Worm (Caenorhabditis elegans): ENCODE measurements around the gene sre-49.

Gene sre-49

ce11 chrII:12303142-12303541 lies 15.5 kb upstream of the sre-49 start, which contains the start of gene sre-50:
sre-50 (plus strand) TSS chrII:12303525.
- TF ChIP-seq dpff-1 (tag; optimal IDR thresholded peaks at IDR 0.05), result no peak
- TF ChIP-seq sdz-38 (tag; optimal IDR thresholded peaks at IDR 0.05), result no peak
- TF ChIP-seq ceh-58 (GFP tag; IDR thresholded peaks at IDR 0.05), result no peak
- TF ChIP-seq B0019.2 (GFP tag; conservative IDR thresholded peaks at IDR 0.05), result no peak
- TF ChIP-seq die-1 (tag; optimal IDR thresholded peaks at IDR 0.05), result no peak
- TF ChIP-seq hsf-1 (GFP tag; IDR thresholded peaks at IDR 0.05), result no peak

- TF ChIP-seq Y95B8A.8 (GFP tag; IDR thresholded peaks at IDR 0.05) (no peak), C17E4.6 (GFP tag; IDR thresholded peaks at IDR 0.05) (no peak), xnd-1 (tag; optimal IDR thresholded peaks at IDR 0.05) (no peak), hrde-1 (tag; optimal IDR thresholded peaks at IDR 0.05; ENCODE audit: borderline replicate concordance) (no peak), hlh-26 (GFP tag; conservative IDR thresholded peaks at IDR 0.05) (no peak), attf-3 (GFP tag; conservative IDR thresholded peaks at IDR 0.05) (no peak), ceh-79 (tag; optimal IDR thresholded peaks at IDR 0.05) (no peak), aptf-2 (GFP tag; conservative IDR thresholded peaks at IDR 0.05) (no peak), rcor-1 (GFP tag; IDR thresholded peaks at IDR 0.05) (no peak), him-1 (tag; optimal IDR thresholded peaks at IDR 0.05) (no peak), ekl-4 (GFP tag; IDR thresholded peaks at IDR 0.05) (no peak)
Observed at ce11 chrII:12309614-12310013, 9.0 kb upstream of the sre-49 start, which contains the start of gene C50E10.2. C50E10.2 (minus strand) TSS chrII:12309714.

- TF ChIP-seq lin-54 (GFP tag; optimal IDR thresholded peaks at IDR 0.05), result no peak
- TF ChIP-seq mes-4 (tag; optimal IDR thresholded peaks at IDR 0.05), result no peak
- TF ChIP-seq hmg-1.2 (GFP tag; IDR thresholded peaks at IDR 0.05), result no peak
- TF ChIP-seq hmg-20 (GFP tag; IDR thresholded peaks at IDR 0.05), result no peak
- no peak for TF ChIP-seq zfh-2 (GFP tag; conservative IDR thresholded peaks at IDR 0.05)
- TF ChIP-seq Y67H2A.10 (GFP tag; conservative IDR thresholded peaks at IDR 0.05), result no peak
- no peak for TF ChIP-seq nhr-179 (tag; optimal IDR thresholded peaks at IDR 0.05)
- no peak for TF ChIP-seq ztf-6 (GFP tag; IDR thresholded peaks at IDR 0.05)
- no peak for TF ChIP-seq Y53G8AR.9 (GFP tag; conservative IDR thresholded peaks at IDR 0.05)
- no peak for TF ChIP-seq egl-44 (GFP tag; IDR thresholded peaks at IDR 0.05)
- no peak for TF ChIP-seq aptf-2 (GFP tag; conservative IDR thresholded peaks at IDR 0.05)
- no peak for TF ChIP-seq ztf-18 (tag; optimal IDR thresholded peaks at IDR 0.05)
- TF ChIP-seq xnd-1 (tag; optimal IDR thresholded peaks at IDR 0.05), result no peak
- no peak for TF ChIP-seq mel-28 (tag; optimal IDR thresholded peaks at IDR 0.05; ENCODE audit: borderline replicate concordance)
- no peak for TF ChIP-seq nhr-27 (tag; optimal IDR thresholded peaks at IDR 0.05)
- no peak for TF ChIP-seq pha-4 (tag; optimal IDR thresholded peaks at IDR 0.05)
- TF ChIP-seq nhr-120 (GFP tag; IDR thresholded peaks at IDR 0.05), result no peak
- no peak for TF ChIP-seq cebp-1 (GFP tag; IDR thresholded peaks at IDR 0.05)
- TF ChIP-seq cebp-1 (tag; optimal IDR thresholded peaks at IDR 0.05), result no peak
Observed at ce11 chrII:12311560-12311959, 7.1 kb upstream of the sre-49 start, which contains the start of gene sre-51. sre-51 (plus strand) TSS chrII:12311860.

- TF ChIP-seq ceh-58 (GFP tag; IDR thresholded peaks at IDR 0.05) (no peak), xnd-1 (tag; optimal IDR thresholded peaks at IDR 0.05) (no peak), fkh-3 (tag; optimal IDR thresholded peaks at IDR 0.05) (no peak), madf-3 (GFP tag; IDR thresholded peaks at IDR 0.05) (no peak), F10E7.11 (tag; optimal IDR thresholded peaks at IDR 0.05) (no peak), cebp-1 (GFP tag; IDR thresholded peaks at IDR 0.05) (no peak), cebp-1 (tag; optimal IDR thresholded peaks at IDR 0.05) (no peak), C06A6.2 (GFP tag; conservative IDR thresholded peaks at IDR 0.05) (no peak), snpc-3.4 (tag; optimal IDR thresholded peaks at IDR 0.05) (no peak), Y79H2A.3 (GFP tag; conservative IDR thresholded peaks at IDR 0.05) (no peak), mxl-1 (tag; optimal IDR thresholded peaks at IDR 0.05) (no peak), ama-1 (optimal IDR thresholded peaks at IDR 0.05) (no peak), ama-1 (GFP tag; optimal IDR thresholded peaks at IDR 0.05) (no peak), lsl-1 (GFP tag; optimal IDR thresholded peaks at IDR 0.05) (no peak), F49E8.2 (tag; optimal IDR thresholded peaks at IDR 0.05; ENCODE audit: insufficient read depth) (no peak), hlh-12 (tag; optimal IDR thresholded peaks at IDR 0.05) (no peak), nhr-90 (tag; optimal IDR thresholded peaks at IDR 0.05) (no peak)
Observed at ce11 chrII:12323305-12323704, 4.7 kb downstream of the sre-49 start, which contains the start of gene sre-53. sre-53 (minus strand) TSS chrII:12323405.

Data from whole organism, young adult.